Worm (Caenorhabditis elegans) whole organism, early embryonic: ENCODE results near the gene scpl-4.

Experiments used
- ama-1 ChIP-seq: fragments of 150-350 bp; optimal IDR thresholded peaks from 2 replicates; lab custom pipeline; 2014
- flt-1 ChIP-seq: fragments of 200-800 bp; sonication (Bioruptor generic); IDR thresholded peaks from 2 replicates; pipeline ENCODE4 v1.3.6; 2022; ENCODE audit warnings: missing genetic modification characterization, missing compliant biosample characterization
- hnd-1 ChIP-seq: sonication (generic microtip); optimal IDR thresholded peaks from 2 replicates; lab custom pipeline; 2016; ENCODE audit warnings: missing genetic modification characterization, missing compliant biosample characterization
- sea-1 ChIP-seq: fragments of 200-800 bp; sonication (Bioruptor generic); conservative IDR thresholded peaks from 2 replicates; pipeline ENCODE4 v1.3.6; 2022; ENCODE audit warnings: missing genetic modification characterization, missing compliant biosample characterization

DNA sequence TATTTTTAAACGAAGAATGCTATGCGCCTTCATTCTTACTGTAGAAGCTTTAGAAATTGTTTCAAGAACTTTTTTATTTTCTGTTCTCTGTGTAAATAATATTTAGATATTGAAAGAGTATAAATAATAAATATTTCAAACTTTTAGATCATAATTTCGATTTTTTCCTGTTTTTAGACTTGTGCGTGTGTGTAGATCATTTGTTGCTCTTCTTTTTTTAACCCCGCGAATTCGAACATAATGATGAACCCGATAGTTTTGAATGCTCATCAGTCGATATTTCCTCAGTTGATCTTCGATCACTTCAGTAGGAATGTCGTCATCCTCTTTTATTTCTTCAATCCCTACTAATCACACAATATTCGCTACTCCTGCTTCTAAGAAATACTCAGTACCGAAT lies 1.7 kb upstream of the scpl-4 start, which contains the start of gene T21C9.13:
- TF ChIP-seq ama-1 (lab: Kevin White, UChicago), result no peak
- TF ChIP-seq sea-1 (GFP tag; lab: Robert Waterston, UW), result no peak
- TF ChIP-seq hnd-1 (tag; lab: Kevin White, UChicago), result no peak
- TF ChIP-seq flt-1, result no peak
